Fruit fly (Drosophila melanogaster): Measurements from ENCODE around the gene Hsp70Bb.

dm6 chr3R:12459879-12460522 lies 45.6 kb upstream of the Hsp70Bb start, which contains the start of the genes CG5961 and Polr3C:
- TF ChIP-seq Hr39 (GFP tag; optimal IDR thresholded peaks at IDR 0.05), result no peak
- no peak for TF ChIP-seq Lpt (GFP tag; optimal IDR thresholded peaks at IDR 0.05)
- no peak for TF ChIP-seq CG32006 (GFP tag; optimal IDR thresholded peaks at IDR 0.05)
- TF ChIP-seq Sox102F (GFP tag; optimal IDR thresholded peaks at IDR 0.05), result no peak
- TF ChIP-seq CG11902 (GFP tag; optimal IDR thresholded peaks at IDR 0.05), result no peak
